Fruit fly (Drosophila melanogaster) whole organism, prepupa: ENCODE results near the gene fit.

Experiments used
- CG6808 ChIP-seq: fragments of 200-800 bp; sonication (Bioruptor generic); optimal IDR thresholded peaks from 3 replicates; lab custom pipeline; 2017; ENCODE audit warnings: missing biosample characterization, missing genetic modification characterization, mild to moderate bottlenecking, moderate library complexity, missing genetic modification reagents
- CG9139 ChIP-seq: fragments of 200-800 bp; sonication (Bioruptor generic); optimal IDR thresholded peaks from 3 replicates; lab custom pipeline; 2017; ENCODE audit warnings: missing biosample characterization, mild to moderate bottlenecking, missing genetic modification characterization

- TF ChIP-seq CG9139 (GFP tag; lab: Kevin White, UChicago) (no peak), CG6808 (GFP tag; lab: Kevin White, UChicago) (no peak)
Measured at dm6 chr3R:21854574-21855468, 29.4 kb downstream of the fit start.
